Worm (Caenorhabditis elegans): ENCODE measurements around the gene ugt-8.

The ugt-8 gene

ce11 chrV:4934406-4934805 lies 30.7 kb downstream of the ugt-8 start, which contains the start of gene catp-2:
TSS of gene catp-2 (plus strand) at chrV:4934706.
- TF ChIP-seq med-1 (GFP tag; optimal IDR thresholded peaks at IDR 0.05; ENCODE audit: insufficient read depth) (no peak), klf-2 (GFP tag; conservative IDR thresholded peaks at IDR 0.05) (no peak), tab-1 (GFP tag; IDR thresholded peaks at IDR 0.05) (no peak), ztf-23 (GFP tag; IDR thresholded peaks at IDR 0.05) (no peak), cog-1 (tag; optimal IDR thresholded peaks at IDR 0.05) (no peak), T22C8.4 (GFP tag; IDR thresholded peaks at IDR 0.05) (no peak)

- TF ChIP-seq tab-1 (GFP tag; IDR thresholded peaks at IDR 0.05) (no peak), cog-1 (tag; optimal IDR thresholded peaks at IDR 0.05) (no peak), ref-1 (GFP tag; conservative IDR thresholded peaks at IDR 0.05) (no peak), T22C8.4 (GFP tag; IDR thresholded peaks at IDR 0.05) (no peak), ztf-29 (GFP tag; IDR thresholded peaks at IDR 0.05) (no peak), ztf-23 (GFP tag; IDR thresholded peaks at IDR 0.05) (no peak), klf-2 (GFP tag; conservative IDR thresholded peaks at IDR 0.05) (no peak), flt-1 (GFP tag; IDR thresholded peaks at IDR 0.05) (no peak), med-1 (GFP tag; optimal IDR thresholded peaks at IDR 0.05; ENCODE audit: insufficient read depth) (no peak)
These were observed 31.4 kb downstream of the ugt-8 start for ce11 chrV:4935096-4935495.

- TF ChIP-seq ztf-29 (GFP tag; IDR thresholded peaks at IDR 0.05) = no peak
- no peak for TF ChIP-seq tab-1 (GFP tag; IDR thresholded peaks at IDR 0.05)
- TF ChIP-seq klf-2 (GFP tag; conservative IDR thresholded peaks at IDR 0.05) = no peak
- no peak for TF ChIP-seq cog-1 (tag; optimal IDR thresholded peaks at IDR 0.05)
- TF ChIP-seq ztf-23 (GFP tag; IDR thresholded peaks at IDR 0.05) = no peak
- TF ChIP-seq ref-1 (GFP tag; conservative IDR thresholded peaks at IDR 0.05) = no peak
- TF ChIP-seq T22C8.4 (GFP tag; IDR thresholded peaks at IDR 0.05) = no peak
- no peak for TF ChIP-seq med-1 (GFP tag; optimal IDR thresholded peaks at IDR 0.05; ENCODE audit: insufficient read depth)
- TF ChIP-seq flt-1 (GFP tag; IDR thresholded peaks at IDR 0.05) = no peak
These were observed 33.6 kb downstream of the ugt-8 start for ce11 chrV:4937337-4937736.

ce11 chrV:4944219-4944618 lies 40.5 kb downstream of the ugt-8 start, which contains the start of gene str-211:
TSS of gene str-211 (minus strand) at chrV:4944319.
- TF ChIP-seq T22C8.4 (GFP tag; IDR thresholded peaks at IDR 0.05) (no peak), cog-1 (tag; optimal IDR thresholded peaks at IDR 0.05) (no peak), ref-1 (GFP tag; conservative IDR thresholded peaks at IDR 0.05) (no peak), ztf-29 (GFP tag; IDR thresholded peaks at IDR 0.05) (no peak), ztf-23 (GFP tag; IDR thresholded peaks at IDR 0.05) (no peak), klf-2 (GFP tag; conservative IDR thresholded peaks at IDR 0.05) (no peak), med-1 (GFP tag; optimal IDR thresholded peaks at IDR 0.05; ENCODE audit: insufficient read depth) (no peak), tab-1 (GFP tag; IDR thresholded peaks at IDR 0.05) (no peak), flt-1 (GFP tag; IDR thresholded peaks at IDR 0.05) (no peak)

- TF ChIP-seq flt-1 (GFP tag; IDR thresholded peaks at IDR 0.05) (no peak), T22C8.4 (GFP tag; IDR thresholded peaks at IDR 0.05) (no peak), tab-1 (GFP tag; IDR thresholded peaks at IDR 0.05) (no peak), cog-1 (tag; optimal IDR thresholded peaks at IDR 0.05) (no peak), ref-1 (GFP tag; conservative IDR thresholded peaks at IDR 0.05) (no peak), ztf-23 (GFP tag; IDR thresholded peaks at IDR 0.05) (no peak), ztf-29 (GFP tag; IDR thresholded peaks at IDR 0.05) (no peak), klf-2 (GFP tag; conservative IDR thresholded peaks at IDR 0.05) (no peak), med-1 (GFP tag; optimal IDR thresholded peaks at IDR 0.05; ENCODE audit: insufficient read depth) (no peak)
These were observed 44.9 kb downstream of the ugt-8 start, which contains the start of gene str-209 for ce11 chrV:4948635-4949034. TSS of gene str-209 (plus strand) at chrV:4948935.

- no peak for TF ChIP-seq T22C8.4 (GFP tag; IDR thresholded peaks at IDR 0.05)
- TF ChIP-seq cog-1 (tag; optimal IDR thresholded peaks at IDR 0.05) = no peak
- no peak for TF ChIP-seq ztf-23 (GFP tag; IDR thresholded peaks at IDR 0.05)
- TF ChIP-seq klf-2 (GFP tag; conservative IDR thresholded peaks at IDR 0.05) = no peak
- TF ChIP-seq flt-1 (GFP tag; IDR thresholded peaks at IDR 0.05) = no peak
- no peak for TF ChIP-seq tab-1 (GFP tag; IDR thresholded peaks at IDR 0.05)
- no peak for TF ChIP-seq ref-1 (GFP tag; conservative IDR thresholded peaks at IDR 0.05)
- no peak for TF ChIP-seq ztf-29 (GFP tag; IDR thresholded peaks at IDR 0.05)
- no peak for TF ChIP-seq med-1 (GFP tag; optimal IDR thresholded peaks at IDR 0.05; ENCODE audit: insufficient read depth)
These were observed 47.7 kb downstream of the ugt-8 start, which contains the start of gene str-207 for ce11 chrV:4951434-4951833. TSS of gene str-207 (plus strand) at chrV:4951734.
